Worm (Caenorhabditis elegans) whole organism, L2 larva: ENCODE measurements around the gene ZC449.1.

ENCODE experiments used
- egl-27 ChIP-seq: sonication (generic microtip); optimal IDR thresholded peaks from 3 replicates; lab custom pipeline; 2017; ENCODE audit warnings: missing biosample characterization, missing genetic modification reagents, missing genetic modification characterization
- elt-3 ChIP-seq: sonication (generic microtip); optimal IDR thresholded peaks from 2 replicates; lab custom pipeline; 2017; ENCODE audit warnings: missing biosample characterization, missing genetic modification characterization
- unc-62 ChIP-seq: fragments of 150-350 bp; optimal IDR thresholded peaks from 2 replicates; lab custom pipeline; 2014; ENCODE audit warnings: missing biosample characterization, missing genetic modification reagents, missing genetic modification characterization

- TF ChIP-seq egl-27 (tag; lab: Kevin White, UChicago), result no peak
- TF ChIP-seq elt-3 (tag; lab: Kevin White, UChicago), result no peak
- TF ChIP-seq unc-62 (GFP tag; lab: Kevin White, UChicago), result no peak
These were observed 51.3 kb downstream of the ZC449.1 start for ce11 chrX:5075538-5075937.
